Fruit fly (Drosophila melanogaster): Measurements from ENCODE around the gene sky.

Gene sky

DNA sequence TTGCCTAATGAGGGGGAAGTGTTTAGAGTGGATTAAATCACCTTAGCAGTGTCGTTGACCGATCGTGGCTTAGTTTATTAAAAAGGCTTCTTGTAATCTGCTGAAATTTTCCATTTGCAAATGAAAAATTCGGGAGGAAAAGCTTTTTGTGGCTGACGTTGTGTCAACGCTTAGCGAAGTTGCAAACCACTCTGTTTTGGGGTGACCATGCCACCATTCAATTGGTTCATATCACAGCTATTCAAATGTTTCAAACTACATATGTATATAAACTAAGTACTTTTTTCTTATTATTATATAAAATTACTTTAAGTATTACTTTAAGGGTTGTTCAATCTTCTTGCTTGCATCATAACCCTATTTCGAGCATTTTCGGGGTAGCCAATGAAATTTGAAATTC lies 67.1 kb downstream of the sky start:
- TF ChIP-seq usp (GFP tag; optimal IDR thresholded peaks at IDR 0.05): no peak
- no peak for TF ChIP-seq EcR (GFP tag; optimal IDR thresholded peaks at IDR 0.05)
- TF ChIP-seq psq (optimal IDR thresholded peaks at IDR 0.05): no peak
- TF ChIP-seq pan (optimal IDR thresholded peaks at IDR 0.05): no peak
- TF ChIP-seq Dll (optimal IDR thresholded peaks at IDR 0.05): no peak
- TF ChIP-seq CG8478 (optimal IDR thresholded peaks at IDR 0.05): no peak

DNA sequence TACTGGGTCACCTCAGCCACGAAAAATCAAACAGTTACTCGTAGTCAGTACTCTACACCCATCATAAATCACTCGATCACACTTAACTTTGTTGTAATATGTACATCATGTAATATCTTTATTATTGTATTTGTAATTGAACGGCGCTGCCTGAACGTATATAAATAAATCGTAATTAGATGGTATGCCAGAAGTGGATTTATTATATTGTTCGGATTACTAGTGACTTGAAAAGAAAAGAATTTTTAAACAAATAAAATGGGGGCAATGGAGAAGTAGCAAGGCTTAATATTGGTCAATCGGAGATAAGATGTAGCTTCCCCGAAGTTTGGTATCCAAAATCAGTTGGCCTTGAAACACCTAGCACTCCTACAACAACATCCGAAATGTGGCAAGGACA lies 69.7 kb downstream of the sky start, which contains the start of gene CG14402:
Gene CG14402, plus strand, starts transcription at position 301 of the 400 bp plus-strand sequence.
- TF ChIP-seq EcR (GFP tag; optimal IDR thresholded peaks at IDR 0.05) (no peak), CG8478 (optimal IDR thresholded peaks at IDR 0.05) (no peak), Dll (optimal IDR thresholded peaks at IDR 0.05) (no peak)

DNA sequence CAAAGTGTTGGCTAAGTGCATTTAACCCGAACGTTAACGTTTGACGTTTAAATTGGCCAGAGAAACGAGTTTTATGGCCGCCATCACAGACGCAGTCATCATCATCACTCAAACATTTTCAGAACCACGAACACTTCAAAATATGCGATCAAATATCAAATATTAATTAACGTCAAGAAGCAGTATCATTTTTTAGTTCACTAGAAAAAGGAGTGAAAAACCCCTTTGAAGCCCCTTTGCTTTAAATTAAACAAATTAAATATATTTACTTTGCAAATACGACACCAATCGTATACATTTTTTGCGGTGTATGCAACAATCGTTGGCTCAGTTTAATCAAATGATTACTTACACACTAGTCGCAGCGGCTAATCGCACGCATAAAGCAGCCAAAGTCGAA lies 74.3 kb downstream of the sky start:
- TF ChIP-seq pan (optimal IDR thresholded peaks at IDR 0.05) (no peak), CG8478 (optimal IDR thresholded peaks at IDR 0.05) (no peak), Dll (optimal IDR thresholded peaks at IDR 0.05) (no peak), psq (optimal IDR thresholded peaks at IDR 0.05) (no peak), usp (GFP tag; optimal IDR thresholded peaks at IDR 0.05) (no peak), EcR (GFP tag; optimal IDR thresholded peaks at IDR 0.05) (no peak)

DNA sequence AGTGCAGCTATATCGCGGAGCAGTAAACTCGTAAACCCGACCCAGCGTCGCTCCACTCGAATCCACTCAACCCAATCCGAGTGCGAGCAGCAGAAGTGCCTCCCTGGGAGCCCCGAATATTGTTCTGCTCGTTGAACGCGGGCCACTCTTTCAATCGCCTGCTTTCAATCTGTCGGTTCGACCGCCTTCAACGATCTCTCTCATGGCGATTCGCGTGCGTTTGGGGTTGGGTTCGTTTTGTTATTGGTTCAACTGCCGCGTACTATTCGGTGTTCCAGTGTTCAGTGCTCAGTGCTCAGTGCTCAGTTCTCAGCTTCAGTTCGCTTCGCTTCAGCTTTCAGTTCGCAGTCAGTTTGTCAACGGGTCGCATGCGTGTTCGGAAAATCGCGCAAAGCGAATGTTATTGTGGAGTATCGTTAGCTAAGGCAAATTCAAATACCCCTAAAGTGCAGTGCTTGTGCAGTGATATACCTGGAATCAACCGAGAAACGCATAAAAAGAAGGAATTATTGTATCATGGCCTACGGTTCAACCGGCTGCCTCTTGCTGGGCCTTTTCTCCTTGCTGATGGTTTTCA lies 78.2 kb downstream of the sky start, which contains the start of gene CG31676:
Gene CG31676, plus strand, starts transcription at position 289 of the 577 bp plus-strand sequence.
- TF ChIP-seq psq (optimal IDR thresholded peaks at IDR 0.05): no peak
- TF ChIP-seq Dll (optimal IDR thresholded peaks at IDR 0.05): no peak
- TF ChIP-seq usp (GFP tag; optimal IDR thresholded peaks at IDR 0.05): no peak
- no peak for TF ChIP-seq EcR (GFP tag; optimal IDR thresholded peaks at IDR 0.05)
- no peak for TF ChIP-seq CG8478 (optimal IDR thresholded peaks at IDR 0.05)
- TF ChIP-seq pan (optimal IDR thresholded peaks at IDR 0.05): no peak

DNA sequence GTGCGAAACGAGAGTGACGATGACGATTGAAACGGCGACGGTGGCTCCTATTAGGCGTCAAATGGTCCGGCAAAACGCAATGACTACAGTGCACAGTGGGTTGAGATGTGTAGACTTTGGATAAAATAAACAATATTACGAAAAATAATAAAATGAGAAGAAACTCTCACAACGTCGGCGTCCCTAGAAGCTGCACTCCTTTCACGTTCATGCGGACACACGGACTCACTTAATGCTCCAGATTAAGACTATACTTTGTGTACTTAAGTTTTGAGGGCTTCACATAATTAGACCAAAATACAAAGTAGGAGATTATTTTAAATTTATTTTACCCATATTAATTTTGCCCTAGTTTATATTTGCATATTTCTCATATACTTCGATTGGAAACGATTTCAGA lies 78.7 kb downstream of the sky start:
- TF ChIP-seq Dll (optimal IDR thresholded peaks at IDR 0.05) (no peak), pan (optimal IDR thresholded peaks at IDR 0.05) (no peak), usp (GFP tag; optimal IDR thresholded peaks at IDR 0.05) (no peak), psq (optimal IDR thresholded peaks at IDR 0.05) (no peak), EcR (GFP tag; optimal IDR thresholded peaks at IDR 0.05) (no peak), CG8478 (optimal IDR thresholded peaks at IDR 0.05) (no peak)

DNA sequence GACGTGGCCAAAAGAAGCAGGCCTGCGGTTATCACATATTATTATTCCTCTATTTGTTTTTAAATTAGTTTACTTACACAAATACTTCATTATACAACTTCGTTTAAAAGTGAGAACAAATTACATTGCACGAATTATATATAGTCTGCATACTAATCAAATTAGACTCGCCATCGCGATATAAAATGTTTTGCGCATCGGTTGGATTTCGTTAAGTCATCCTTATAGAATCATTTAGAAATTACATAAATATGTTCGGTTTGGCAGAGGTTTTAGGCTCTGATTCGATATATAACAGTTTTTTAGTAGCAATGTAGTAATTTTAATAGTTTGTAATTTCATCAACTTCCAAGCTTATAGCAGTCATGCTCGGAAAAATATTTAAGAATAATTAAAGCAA lies 80.8 kb downstream of the sky start, which contains the start of gene Spn38F:
Gene Spn38F, minus strand, starts transcription at position 101 of the 400 bp plus-strand sequence.
- TF ChIP-seq EcR (GFP tag; optimal IDR thresholded peaks at IDR 0.05) (no peak), usp (GFP tag; optimal IDR thresholded peaks at IDR 0.05) (no peak), pan (optimal IDR thresholded peaks at IDR 0.05) (no peak), CG8478 (optimal IDR thresholded peaks at IDR 0.05) (no peak), Dll (optimal IDR thresholded peaks at IDR 0.05) (no peak), psq (optimal IDR thresholded peaks at IDR 0.05) (no peak)

DNA sequence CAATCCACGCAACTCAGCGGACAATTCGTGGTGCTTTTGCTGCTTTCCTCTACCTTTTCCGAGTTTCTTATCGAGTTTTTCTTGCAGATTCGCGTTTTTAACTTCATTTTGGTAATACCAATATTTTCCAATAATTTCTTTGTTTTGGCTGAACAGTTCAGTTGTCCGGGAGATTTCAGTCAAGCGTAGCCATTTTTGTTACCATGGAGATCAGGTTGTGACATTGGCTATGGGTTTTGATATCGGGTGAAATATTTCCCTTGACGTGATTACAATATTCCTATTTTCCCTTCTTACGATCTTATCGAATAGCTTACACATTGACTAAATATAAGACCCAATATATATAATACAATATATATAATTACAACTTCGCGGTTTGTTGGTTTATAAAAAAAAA lies 83.2 kb downstream of the sky start, which contains the start of gene Oseg5:
Gene Oseg5, minus strand, starts transcription at position 340 of the 400 bp plus-strand sequence.
- TF ChIP-seq Dll (optimal IDR thresholded peaks at IDR 0.05): no peak
- TF ChIP-seq CG8478 (optimal IDR thresholded peaks at IDR 0.05): no peak
- no peak for TF ChIP-seq psq (optimal IDR thresholded peaks at IDR 0.05)
- TF ChIP-seq pan (optimal IDR thresholded peaks at IDR 0.05): no peak
- TF ChIP-seq usp (GFP tag; optimal IDR thresholded peaks at IDR 0.05): no peak
- TF ChIP-seq EcR (GFP tag; optimal IDR thresholded peaks at IDR 0.05): no peak

DNA sequence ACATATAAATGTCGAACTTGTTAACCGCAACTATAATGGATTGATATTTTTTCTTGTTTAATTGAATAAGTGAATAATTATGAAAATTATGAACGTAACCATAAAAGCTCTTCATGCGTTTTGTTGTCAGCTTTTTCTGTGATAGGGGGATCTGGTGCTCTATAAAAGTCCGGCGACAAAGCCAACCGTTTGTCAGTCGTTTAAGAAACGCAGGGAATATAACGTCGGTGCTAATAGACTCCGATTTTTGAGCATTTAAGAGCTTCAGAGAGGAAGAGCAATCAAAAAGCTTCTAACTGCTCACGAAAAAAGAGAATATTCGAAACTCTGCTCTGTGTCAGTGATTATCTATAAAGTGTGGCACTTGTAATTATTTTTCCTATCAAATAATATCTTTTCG lies 87.7 kb downstream of the sky start, which contains the start of gene CG31674:
Gene CG31674, plus strand, starts transcription at position 203 of the 400 bp plus-strand sequence.
- TF ChIP-seq EcR (GFP tag; optimal IDR thresholded peaks at IDR 0.05) (no peak), pan (optimal IDR thresholded peaks at IDR 0.05) (no peak), usp (GFP tag; optimal IDR thresholded peaks at IDR 0.05) (no peak), Dll (optimal IDR thresholded peaks at IDR 0.05) (no peak), psq (optimal IDR thresholded peaks at IDR 0.05) (no peak), CG8478 (optimal IDR thresholded peaks at IDR 0.05) (no peak)

DNA sequence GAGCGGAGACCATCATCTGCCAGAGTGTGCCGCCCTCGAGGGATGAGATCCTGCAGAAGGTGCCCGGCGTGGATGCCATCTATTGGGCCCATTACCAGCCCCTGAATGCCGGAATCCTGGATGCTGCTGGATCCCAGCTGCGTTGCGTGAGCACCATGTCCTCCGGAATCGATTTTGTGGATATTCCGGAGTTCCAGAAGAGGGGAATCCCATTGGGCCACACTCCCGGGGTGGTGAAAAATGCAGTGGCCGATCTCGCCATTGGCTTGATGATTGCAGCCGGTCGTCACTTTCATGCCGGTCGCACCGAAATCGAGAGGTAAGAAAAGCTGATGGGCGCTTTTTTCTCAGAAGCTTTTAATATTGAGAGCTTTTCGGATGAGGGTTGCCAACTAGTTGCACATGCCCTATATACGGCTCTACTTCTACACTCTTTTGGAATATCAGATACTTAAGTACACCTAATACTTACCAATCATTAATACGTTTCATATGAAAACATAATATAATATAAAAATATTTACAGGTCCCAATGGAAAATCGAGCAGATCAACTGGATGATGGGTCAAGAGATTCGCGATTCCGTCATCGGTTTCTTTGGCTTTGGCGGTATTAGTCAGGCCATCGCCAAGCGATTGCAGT lies 88.9 kb downstream of the sky start:
- TF ChIP-seq Dll (optimal IDR thresholded peaks at IDR 0.05): no peak
- no peak for TF ChIP-seq usp (GFP tag; optimal IDR thresholded peaks at IDR 0.05)
- TF ChIP-seq EcR (GFP tag; optimal IDR thresholded peaks at IDR 0.05): no peak
- TF ChIP-seq psq (optimal IDR thresholded peaks at IDR 0.05): no peak
- TF ChIP-seq CG8478 (optimal IDR thresholded peaks at IDR 0.05): no peak
- no peak for TF ChIP-seq pan (optimal IDR thresholded peaks at IDR 0.05)

DNA sequence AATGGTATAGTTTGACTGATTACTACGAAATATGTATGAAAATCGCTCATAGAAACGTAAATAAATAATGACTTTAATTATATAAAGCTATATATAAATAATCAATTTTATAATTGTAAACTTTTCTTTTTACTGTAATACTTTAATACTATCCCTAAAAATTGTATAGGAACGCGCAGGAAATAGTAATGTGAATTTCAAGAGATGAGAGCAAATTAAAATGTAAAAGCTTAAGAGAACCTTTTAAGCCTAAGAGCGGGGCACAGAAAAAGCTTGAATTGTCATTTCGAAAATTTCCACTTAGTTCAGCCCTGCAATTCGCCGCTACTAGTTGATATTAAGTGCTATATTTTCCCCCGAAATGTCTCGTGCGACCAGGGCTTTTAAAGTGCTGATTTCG lies 89.4 kb downstream of the sky start, which contains the start of gene CG31673:
Gene CG31673, plus strand, starts transcription at position 301 of the 400 bp plus-strand sequence.
- no peak for TF ChIP-seq CG8478 (optimal IDR thresholded peaks at IDR 0.05)
- no peak for TF ChIP-seq EcR (GFP tag; optimal IDR thresholded peaks at IDR 0.05)
- no peak for TF ChIP-seq pan (optimal IDR thresholded peaks at IDR 0.05)
- no peak for TF ChIP-seq usp (GFP tag; optimal IDR thresholded peaks at IDR 0.05)

DNA sequence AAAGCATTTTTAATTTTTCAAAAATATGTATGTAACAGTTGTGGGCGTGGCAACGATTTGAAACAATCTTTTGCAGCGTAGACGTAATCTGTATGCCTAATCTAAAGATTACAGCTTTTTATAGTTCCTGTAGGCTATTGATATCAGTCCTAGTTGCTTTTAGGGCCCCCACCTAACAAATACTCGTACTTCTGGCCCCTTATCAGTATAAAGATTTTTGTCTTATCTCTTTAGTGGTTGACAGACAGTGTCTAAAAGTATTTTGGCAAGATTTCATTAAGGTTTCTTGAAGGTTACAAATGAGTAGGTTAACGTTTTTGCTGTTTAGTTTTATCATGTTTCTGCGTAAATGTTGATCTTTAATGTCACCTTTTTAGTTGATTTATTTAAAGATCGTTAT lies 90.0 kb downstream of the sky start:
- TF ChIP-seq CG8478 (optimal IDR thresholded peaks at IDR 0.05) (no peak), pan (optimal IDR thresholded peaks at IDR 0.05) (no peak), psq (optimal IDR thresholded peaks at IDR 0.05) (no peak), EcR (GFP tag; optimal IDR thresholded peaks at IDR 0.05) (no peak), usp (GFP tag; optimal IDR thresholded peaks at IDR 0.05) (no peak), Dll (optimal IDR thresholded peaks at IDR 0.05) (no peak)

DNA sequence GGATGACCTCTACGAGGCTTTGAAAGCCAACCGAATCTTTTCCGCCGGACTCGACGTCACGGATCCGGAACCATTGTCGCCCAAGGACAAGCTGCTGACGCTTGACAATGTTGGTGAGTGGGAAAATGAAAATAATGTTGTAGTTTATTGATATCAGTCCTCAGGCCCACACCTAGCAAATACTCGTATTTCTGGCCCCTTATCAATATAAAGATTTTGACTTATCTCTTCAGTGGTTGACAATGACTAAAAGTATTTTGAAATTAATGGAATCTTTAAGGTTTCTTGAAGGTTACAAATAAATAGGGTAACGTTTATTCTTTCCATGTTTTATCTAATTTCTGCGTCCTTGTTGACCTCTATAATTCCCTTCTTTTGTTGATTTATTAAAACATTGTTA lies 91.7 kb downstream of the sky start:
- no peak for TF ChIP-seq usp (GFP tag; optimal IDR thresholded peaks at IDR 0.05)
- TF ChIP-seq Dll (optimal IDR thresholded peaks at IDR 0.05): no peak
- TF ChIP-seq CG8478 (optimal IDR thresholded peaks at IDR 0.05): no peak
- no peak for TF ChIP-seq EcR (GFP tag; optimal IDR thresholded peaks at IDR 0.05)
- TF ChIP-seq psq (optimal IDR thresholded peaks at IDR 0.05): no peak
- TF ChIP-seq pan (optimal IDR thresholded peaks at IDR 0.05): no peak

Measured in whole organism.